Worm (Caenorhabditis elegans): ENCODE data around the gene Y43F8B.2.

The Y43F8B.2 gene

ce11 chrV:19522551-19523137 is 10.3 kb downstream of the Y43F8B.2 start:
- TF ChIP-seq zip-2 (tag; optimal IDR thresholded peaks at IDR 0.05) (no peak), nhr-48 (tag; optimal IDR thresholded peaks at IDR 0.05) (peak; percentile 96), unc-39 (tag; optimal IDR thresholded peaks at IDR 0.05) (no peak), lin-38 (GFP tag; IDR thresholded peaks at IDR 0.05) (peak; percentile 57), rbr-2 (tag; optimal IDR thresholded peaks at IDR 0.05) (peak; percentile 87), D1046.2 (GFP tag; IDR thresholded peaks at IDR 0.05) (no peak), nhr-28 (tag; optimal IDR thresholded peaks at IDR 0.05) (peak; percentile 77), spr-3 (GFP tag; optimal IDR thresholded peaks at IDR 0.05) (peak; percentile 72), pha-4 (GFP tag; IDR thresholded peaks at IDR 0.05) (peak; percentile 23; the same call in 1 of the 2 replicates), pha-4 (tag; optimal IDR thresholded peaks at IDR 0.05) (no peak), fkh-10 (GFP tag; optimal IDR thresholded peaks at IDR 0.05) (peak; percentile 40), nhr-6 (tag; optimal IDR thresholded peaks at IDR 0.05) (peak; percentile 83), madf-9 (GFP tag; conservative IDR thresholded peaks at IDR 0.05) (peak; percentile 51; the same call in 1 of the 2 replicates), jun-1 (tag; optimal IDR thresholded peaks at IDR 0.05) (peak; percentile 70), nhr-10 (tag; optimal IDR thresholded peaks at IDR 0.05) (peak; percentile 80), ces-1 (GFP tag; optimal IDR thresholded peaks at IDR 0.05) (no peak), saeg-2 (GFP tag; IDR thresholded peaks at IDR 0.05) (peak; percentile 91), tag-97 (GFP tag; IDR thresholded peaks at IDR 0.05) (no peak), ZK546.5 (tag; optimal IDR thresholded peaks at IDR 0.05) (no peak), ztf-7 (tag; optimal IDR thresholded peaks at IDR 0.05) (peak; percentile 21), aha-1 (tag) (peak; percentile 100), ZK337.2 (GFP tag; IDR thresholded peaks at IDR 0.05) (no peak), arid-1 (GFP tag; conservative IDR thresholded peaks at IDR 0.05) (peak; percentile 56; the same call in 1 of the 2 replicates), lin-29 (GFP tag; IDR thresholded peaks at IDR 0.05) (0 out of 2 replicates have a peak, but pooled peaks have one; percentile 58), snpc-4 (tag; optimal IDR thresholded peaks at IDR 0.05) (no peak), nhr-76 (tag; optimal IDR thresholded peaks at IDR 0.05) (no peak), nhr-41 (GFP tag; IDR thresholded peaks at IDR 0.05) (peak; percentile 32; the same call in 1 of the 2 replicates), ceh-32 (tag; optimal IDR thresholded peaks at IDR 0.05; ENCODE audit: poor library complexity) (peak; percentile 8), lin-39 (tag; optimal IDR thresholded peaks at IDR 0.05) (no peak), ceh-82 (tag; optimal IDR thresholded peaks at IDR 0.05) (no peak), nhr-77 (tag; optimal IDR thresholded peaks at IDR 0.05) (peak; percentile 51), skn-1 (tag; optimal IDR thresholded peaks at IDR 0.05) (no peak), lsy-2 (tag; optimal IDR thresholded peaks at IDR 0.05) (peak; percentile 84 to 88), hmg-1.1 (GFP tag; IDR thresholded peaks at IDR 0.05) (peak; percentile 92), mxl-3 (GFP tag; optimal IDR thresholded peaks at IDR 0.05) (peak; percentile 84), nhr-25 (tag; optimal IDR thresholded peaks at IDR 0.05; ENCODE audit: borderline replicate concordance, insufficient read depth) (peak; percentile 92), ctbp-1 (GFP tag; IDR thresholded peaks at IDR 0.05) (peak; percentile 93), snpc-1.2 (GFP tag; IDR thresholded peaks at IDR 0.05) (peak; percentile 35), sdz-12 (GFP tag; optimal IDR thresholded peaks at IDR 0.05) (peak; percentile 63), tra-1 (GFP tag; IDR thresholded peaks at IDR 0.05) (peak; percentile 92), mdt-29 (GFP tag; IDR thresholded peaks at IDR 0.05) (peak; percentile 96), gei-8 (GFP tag; optimal IDR thresholded peaks at IDR 0.05) (peak; percentile 88), pqm-1 (tag; optimal IDR thresholded peaks at IDR 0.05) (no peak), mdl-1 (tag; optimal IDR thresholded peaks at IDR 0.05) (peak; percentile 91 to 95), dmd-6 (GFP tag; IDR thresholded peaks at IDR 0.05) (peak; percentile 95), lin-1 (GFP tag; IDR thresholded peaks at IDR 0.05) (peak; percentile 93), lim-7 (GFP tag; IDR thresholded peaks at IDR 0.05) (no peak), T26A8.4 (GFP tag; IDR thresholded peaks at IDR 0.05) (peak; percentile 88), Y105C5A.15 (GFP tag; IDR thresholded peaks at IDR 0.05) (no peak), egl-27 (tag; optimal IDR thresholded peaks at IDR 0.05) (no peak), dve-1 (tag; optimal IDR thresholded peaks at IDR 0.05; ENCODE audit: insufficient read depth) (peak; percentile 93)
